Fruit fly (Drosophila melanogaster) whole organism, prepupa: ENCODE results near the gene Dlip2.
A peak's percentile ranks its signal among the peaks of the same experiment; 100 is the strongest.

Source experiments
- CG10631 ChIP-seq: fragments of 200-800 bp; sonication (Bioruptor generic); optimal IDR thresholded peaks from 2 replicates; lab custom pipeline; 2016; ENCODE audit warnings: missing biosample characterization, missing genetic modification characterization
- CG10669 ChIP-seq: fragments of 200-800 bp; sonication (Bioruptor generic); optimal IDR thresholded peaks from 3 replicates; lab custom pipeline; 2018; ENCODE audit warnings: missing biosample characterization, mild to moderate bottlenecking, missing genetic modification characterization, moderate library complexity
- CG11294 ChIP-seq: fragments of 200-800 bp; sonication (Bioruptor generic); IDR thresholded peaks from 2 replicates; pipeline ENCODE4 v1.3.6; 2022; ENCODE audit warnings: missing biosample characterization, missing genetic modification characterization
- CG11762 ChIP-seq: fragments of 200-800 bp; sonication (Bioruptor generic); optimal IDR thresholded peaks from 3 replicates; lab custom pipeline; 2016; ENCODE audit warnings: missing biosample characterization, missing genetic modification characterization; ENCODE audit not compliant: insufficient read depth
- CG11902 ChIP-seq: fragments of 200-800 bp; sonication (Bioruptor generic); optimal IDR thresholded peaks from 3 replicates; lab custom pipeline; 2016; ENCODE audit warnings: missing biosample characterization, missing genetic modification characterization
- CG16779 ChIP-seq: fragments of 200-800 bp; sonication (Bioruptor generic); optimal IDR thresholded peaks from 3 replicates; lab custom pipeline; 2017; ENCODE audit warnings: missing biosample characterization, mild to moderate bottlenecking, missing genetic modification characterization
- CG3032 ChIP-seq: fragments of 200-800 bp; optimal IDR thresholded peaks from 2 replicates; lab custom pipeline; 2019; ENCODE audit warnings: missing biosample characterization, mild to moderate bottlenecking, missing genetic modification characterization, moderate library complexity
- CG31627 ChIP-seq: fragments of 200-800 bp; sonication (Bioruptor generic); optimal IDR thresholded peaks from 3 replicates; lab custom pipeline; 2016; ENCODE audit warnings: missing biosample characterization, missing genetic modification characterization
- CG32006 ChIP-seq: fragments of 200-800 bp; sonication (Bioruptor generic); optimal IDR thresholded peaks from 3 replicates; lab custom pipeline; 2017; ENCODE audit warnings: missing biosample characterization, mild to moderate bottlenecking, missing genetic modification characterization
- CG34406 ChIP-seq: fragments of 200-800 bp; sonication (Bioruptor generic); optimal IDR thresholded peaks from 3 replicates; lab custom pipeline; 2016; ENCODE audit warnings: missing biosample characterization, missing genetic modification characterization
- CG4318 ChIP-seq: fragments of 200-800 bp; sonication (Bioruptor generic); optimal IDR thresholded peaks from 3 replicates; lab custom pipeline; 2017; ENCODE audit warnings: missing biosample characterization, mild to moderate bottlenecking, missing genetic modification characterization
- CG6163 ChIP-seq: fragments of 200-800 bp; sonication (Bioruptor generic); IDR thresholded peaks from 3 replicates; pipeline ENCODE4 v1.3.6; 2022; ENCODE audit warnings: missing biosample characterization, missing genetic modification characterization
- CG6276 ChIP-seq: fragments of 200-800 bp; sonication (Bioruptor generic); optimal IDR thresholded peaks from 2 replicates; lab custom pipeline; 2017; ENCODE audit warnings: missing biosample characterization, mild to moderate bottlenecking, missing genetic modification characterization
- CG6792 ChIP-seq: fragments of 200-800 bp; sonication (Bioruptor generic); optimal IDR thresholded peaks from 3 replicates; lab custom pipeline; 2016; ENCODE audit warnings: missing biosample characterization, missing genetic modification characterization
- CG6854 ChIP-seq: fragments of 200-800 bp; sonication (Bioruptor generic); optimal IDR thresholded peaks from 2 replicates; lab custom pipeline; 2017; ENCODE audit warnings: missing biosample characterization, mild to moderate bottlenecking, missing genetic modification characterization
- CG7368 ChIP-seq: fragments of 200-800 bp; sonication (Bioruptor generic); optimal IDR thresholded peaks from 3 replicates; lab custom pipeline; 2016; ENCODE audit warnings: missing biosample characterization, missing genetic modification characterization
- CG8119 ChIP-seq: fragments of 200-800 bp; sonication (Bioruptor generic); IDR thresholded peaks from 3 replicates; pipeline ENCODE4 v1.3.6; 2022; ENCODE audit warnings: missing biosample characterization, missing genetic modification characterization
- CG8319 ChIP-seq: fragments of 200-800 bp; sonication (Bioruptor generic); optimal IDR thresholded peaks from 3 replicates; lab custom pipeline; 2016; ENCODE audit warnings: missing biosample characterization, missing genetic modification characterization
- CG8632 ChIP-seq: fragments of 200-800 bp; sonication (Bioruptor generic); optimal IDR thresholded peaks from 3 replicates; lab custom pipeline; 2016; ENCODE audit warnings: missing biosample characterization, missing genetic modification characterization
- CG9139 ChIP-seq: fragments of 200-800 bp; sonication (Bioruptor generic); optimal IDR thresholded peaks from 3 replicates; lab custom pipeline; 2017; ENCODE audit warnings: missing biosample characterization, mild to moderate bottlenecking, missing genetic modification characterization
- Eip78C ChIP-seq: fragments of 200-800 bp; sonication (Bioruptor generic); peaks from one replicate; lab custom pipeline; 2016; ENCODE audit warnings: missing biosample characterization, missing genetic modification characterization
- Ets21C ChIP-seq: fragments of 200-800 bp; sonication (Bioruptor generic); optimal IDR thresholded peaks from 3 replicates; lab custom pipeline; 2016; ENCODE audit warnings: missing biosample characterization, missing genetic modification characterization
- Gug ChIP-seq: fragments of 200-800 bp; sonication (Bioruptor generic); IDR thresholded peaks from 2 replicates; pipeline ENCODE4 v1.3.6; 2022; ENCODE audit warnings: missing biosample characterization, missing genetic modification characterization
- Hr38 ChIP-seq: sonication (Bioruptor generic); optimal IDR thresholded peaks from 2 replicates; lab custom pipeline; 2016; ENCODE audit warnings: missing biosample characterization, missing genetic modification characterization
- Hr4 ChIP-seq: fragments of 200-800 bp; sonication (Bioruptor generic); optimal IDR thresholded peaks from 3 replicates; lab custom pipeline; 2016; ENCODE audit warnings: missing biosample characterization, missing genetic modification characterization
- Lpt ChIP-seq: fragments of 200-800 bp; sonication (Bioruptor generic); optimal IDR thresholded peaks from 3 replicates; lab custom pipeline; 2016; ENCODE audit warnings: missing biosample characterization, missing genetic modification characterization
- Met ChIP-seq: fragments of 200-800 bp; sonication (Bioruptor generic); optimal IDR thresholded peaks from 3 replicates; lab custom pipeline; 2016; ENCODE audit warnings: missing biosample characterization, missing genetic modification characterization
- OdsH ChIP-seq: fragments of 200-800 bp; sonication (Bioruptor generic); optimal IDR thresholded peaks from 3 replicates; lab custom pipeline; 2016; ENCODE audit warnings: missing biosample characterization, missing genetic modification characterization
- Smox ChIP-seq: fragments of 200-800 bp; sonication (Bioruptor generic); optimal IDR thresholded peaks from 3 replicates; lab custom pipeline; 2016; ENCODE audit warnings: missing biosample characterization, missing genetic modification characterization
- Sox14 ChIP-seq: fragments of 200-800 bp; sonication (Bioruptor generic); optimal IDR thresholded peaks from 3 replicates; lab custom pipeline; 2016; ENCODE audit warnings: missing biosample characterization, missing genetic modification characterization
- achi ChIP-seq: fragments of 200-800 bp; sonication (Bioruptor generic); optimal IDR thresholded peaks from 3 replicates; lab custom pipeline; 2016; ENCODE audit warnings: missing biosample characterization, missing genetic modification characterization
- acj6 ChIP-seq: fragments of 200-800 bp; sonication (Bioruptor generic); optimal IDR thresholded peaks from 3 replicates; lab custom pipeline; 2016; ENCODE audit warnings: missing biosample characterization, missing genetic modification characterization
- cyc ChIP-seq: fragments of 200-800 bp; sonication (Bioruptor generic); optimal IDR thresholded peaks from 3 replicates; lab custom pipeline; 2016; ENCODE audit warnings: missing biosample characterization, missing genetic modification characterization
- dsx ChIP-seq: fragments of 200-800 bp; optimal IDR thresholded peaks from 3 replicates; lab custom pipeline; 2019; ENCODE audit warnings: missing biosample characterization, mild to moderate bottlenecking, missing genetic modification characterization, moderate library complexity; ENCODE audit not compliant: poor library complexity, severe bottlenecking
- esn ChIP-seq: fragments of 200-800 bp; sonication (Bioruptor generic); optimal IDR thresholded peaks from 2 replicates; lab custom pipeline; 2016; ENCODE audit warnings: missing biosample characterization, mild to moderate bottlenecking, missing genetic modification characterization, moderate library complexity
- fd59A ChIP-seq: fragments of 200-800 bp; sonication (Bioruptor generic); optimal IDR thresholded peaks from 2 replicates; lab custom pipeline; 2017; ENCODE audit warnings: missing biosample characterization, mild to moderate bottlenecking, missing genetic modification characterization, missing genetic modification reagents
- fd85E ChIP-seq: fragments of 200-800 bp; sonication (Bioruptor generic); optimal IDR thresholded peaks from 3 replicates; lab custom pipeline; 2016; ENCODE audit warnings: missing biosample characterization, missing genetic modification characterization
- fkh ChIP-seq: fragments of 200-800 bp; sonication (Bioruptor generic); optimal IDR thresholded peaks from 3 replicates; lab custom pipeline; 2017; ENCODE audit warnings: missing biosample characterization, mild to moderate bottlenecking, missing genetic modification characterization, moderate library complexity
- lz ChIP-seq: fragments of 200-800 bp; sonication (Bioruptor generic); optimal IDR thresholded peaks from 3 replicates; lab custom pipeline; 2016; ENCODE audit warnings: missing biosample characterization, missing genetic modification characterization
- spab ChIP-seq: fragments of 200-800 bp; sonication (Bioruptor generic); optimal IDR thresholded peaks from 2 replicates; lab custom pipeline; 2017; ENCODE audit warnings: missing biosample characterization, mild to moderate bottlenecking, missing genetic modification characterization, missing genetic modification reagents
- svp ChIP-seq: fragments of 200-800 bp; sonication (Bioruptor generic); peaks from one replicate; lab custom pipeline; 2016; ENCODE audit warnings: missing biosample characterization, missing genetic modification characterization
- topi ChIP-seq: fragments of 200-800 bp; sonication (Bioruptor generic); optimal IDR thresholded peaks from 3 replicates; lab custom pipeline; 2016; ENCODE audit warnings: missing biosample characterization, missing genetic modification characterization

Gene Dlip2

dm6 chr3R:4667399-4668201, 22.1 kb upstream of the Dlip2 start (continued):
- peak; percentile 94 for TF ChIP-seq Eip78C (GFP tag; lab: Kevin White, UChicago)
- no peak for TF ChIP-seq fkh (GFP tag; lab: Kevin White, UChicago)
- peak; percentile 10 for TF ChIP-seq CG11762 (GFP tag; lab: Kevin White, UChicago)
- no peak for TF ChIP-seq dsx (GFP tag; lab: Kevin White, UChicago)
- peak; percentile 72 for TF ChIP-seq lz
- TF ChIP-seq CG10631 (GFP tag; lab: Kevin White, UChicago), result peak; percentile 61
- TF ChIP-seq spab (GFP tag; lab: Kevin White, UChicago), result peak; percentile 49
- TF ChIP-seq CG11294, result no peak
- TF ChIP-seq Lpt (GFP tag; lab: Kevin White, UChicago), result peak; percentile 35
- no peak for TF ChIP-seq CG8632 (GFP tag; lab: Kevin White, UChicago)
- no peak for TF ChIP-seq Hr38 (GFP tag; lab: Kevin White, UChicago)
- TF ChIP-seq Smox (GFP tag; lab: Kevin White, UChicago), result peak; percentile 74
- peak; percentile 25 for TF ChIP-seq fd59A (GFP tag; lab: Kevin White, UChicago)
- peak; percentile 71 for TF ChIP-seq CG4318 (GFP tag; lab: Kevin White, UChicago)
- peak; percentile 57 for TF ChIP-seq Ets21C (GFP tag; lab: Kevin White, UChicago)
- TF ChIP-seq, all 60 proteins: peak for 42

dm6 chr3R:4666014-4666652, 20.7 kb upstream of the Dlip2 start:
- peak; percentile 22 for TF ChIP-seq Eip78C (GFP tag; lab: Kevin White, UChicago)
- no peak for TF ChIP-seq CG10669 (GFP tag; lab: Kevin White, UChicago)
- TF ChIP-seq achi (GFP tag; lab: Kevin White, UChicago), result no peak

- peak; percentile 90 for TF ChIP-seq CG6163 (GFP tag; lab: Robert Waterston, UW)
- TF ChIP-seq svp (GFP tag; lab: Kevin White, UChicago), result peak; percentile 91
- peak; percentile 93 for TF ChIP-seq CG9139
- peak; percentile 97 for TF ChIP-seq Eip78C (GFP tag; lab: Kevin White, UChicago)
- TF ChIP-seq fd59A (GFP tag; lab: Kevin White, UChicago), result peak; percentile 77
- TF ChIP-seq CG11294, result peak; percentile 53; the same call in 1 of the 2 replicates
- peak; percentile 76 for TF ChIP-seq Hr38 (GFP tag; lab: Kevin White, UChicago)
- peak; percentile 78 for TF ChIP-seq CG8319
- TF ChIP-seq achi (GFP tag; lab: Kevin White, UChicago), result peak; percentile 82
- peak; percentile 82 for TF ChIP-seq acj6 (GFP tag; lab: Kevin White, UChicago)
- TF ChIP-seq CG10631 (GFP tag; lab: Kevin White, UChicago), result peak; percentile 92
- TF ChIP-seq cyc (GFP tag; lab: Kevin White, UChicago), result peak; percentile 58
- TF ChIP-seq fd85E, result peak; percentile 50
- peak; percentile 88 for TF ChIP-seq esn (GFP tag; lab: Kevin White, UChicago)
- TF ChIP-seq CG6792 (GFP tag; lab: Kevin White, UChicago), result peak; percentile 90
- peak; percentile 75 for TF ChIP-seq CG31627 (GFP tag; lab: Kevin White, UChicago)
- peak; percentile 61 for TF ChIP-seq CG32006 (GFP tag; lab: Kevin White, UChicago)
- TF ChIP-seq CG11762 (GFP tag; lab: Kevin White, UChicago), result peak; percentile 85
- peak; percentile 16 for TF ChIP-seq CG11902 (GFP tag; lab: Kevin White, UChicago)
- TF ChIP-seq CG7368 (GFP tag; lab: Kevin White, UChicago), result peak; percentile 89
- peak; percentile 63 for TF ChIP-seq CG8119 (GFP tag; lab: Robert Waterston, UW)
- TF ChIP-seq CG6276 (GFP tag; lab: Kevin White, UChicago), result peak; percentile 52
- peak; percentile 83 for TF ChIP-seq CG16779 (tag; lab: Kevin White, UChicago)
- TF ChIP-seq Sox14 (GFP tag; lab: Kevin White, UChicago), result peak; percentile 68
- peak; percentile 86 for TF ChIP-seq CG34406
- peak; percentile 79 for TF ChIP-seq OdsH
- TF ChIP-seq Lpt (GFP tag; lab: Kevin White, UChicago), result peak; percentile 41
- peak; percentile 78 for TF ChIP-seq lz
- peak; percentile 78 for TF ChIP-seq CG6854 (GFP tag; lab: Kevin White, UChicago)
- peak; percentile 81 for TF ChIP-seq CG3032
- peak; percentile 69 for TF ChIP-seq dsx (GFP tag; lab: Kevin White, UChicago)
- peak; percentile 82 for TF ChIP-seq Met (GFP tag; lab: Kevin White, UChicago)
- peak; percentile 23 for TF ChIP-seq Hr4 (GFP tag; lab: Kevin White, UChicago)
- peak; percentile 88 for TF ChIP-seq spab (GFP tag; lab: Kevin White, UChicago)
- TF ChIP-seq topi, result peak; percentile 85
- peak; percentile 82 for TF ChIP-seq Smox (GFP tag; lab: Kevin White, UChicago)
- peak; percentile 95 for TF ChIP-seq fkh (GFP tag; lab: Kevin White, UChicago)
- TF ChIP-seq Gug, result peak; percentile 50
- peak; percentile 89 for TF ChIP-seq CG10669 (GFP tag; lab: Kevin White, UChicago)
Observed at dm6 chr3R:4664947-4665346, 19.5 kb upstream of the Dlip2 start.
